Worm (Caenorhabditis elegans) whole organism, late embryonic: Measurements from ENCODE around the gene ckr-2.

Experiments used
- C08G9.2 ChIP-seq: sonication (generic microtip); optimal IDR thresholded peaks from 2 replicates; lab custom pipeline; 2016; ENCODE audit warnings: mild to moderate bottlenecking, missing genetic modification characterization, moderate library complexity, missing compliant biosample characterization
- F13H6.1 ChIP-seq: sonication (generic microtip); optimal IDR thresholded peaks from 2 replicates; lab custom pipeline; 2016; ENCODE audit warnings: missing genetic modification characterization, missing compliant biosample characterization
- T23F11.4 ChIP-seq: fragments of 200-800 bp; sonication (Bioruptor generic); optimal IDR thresholded peaks from 2 replicates; lab custom pipeline; 2018; ENCODE audit warnings: mild to moderate bottlenecking, missing genetic modification characterization, missing compliant biosample characterization
- Y22D7AL.16 ChIP-seq: sonication (generic microtip); optimal IDR thresholded peaks from 2 replicates; lab custom pipeline; 2016; ENCODE audit warnings: missing genetic modification characterization, missing compliant biosample characterization
- ahr-1 ChIP-seq: sonication (generic microtip); optimal IDR thresholded peaks from 2 replicates; lab custom pipeline; 2016; ENCODE audit warnings: missing genetic modification characterization, missing compliant biosample characterization
- ama-1 ChIP-seq: fragments of 150-350 bp; optimal IDR thresholded peaks from 2 replicates; lab custom pipeline; 2014
- ceh-18 ChIP-seq: sonication (generic microtip); optimal IDR thresholded peaks from 2 replicates; lab custom pipeline; 2016; ENCODE audit warnings: missing genetic modification characterization, missing compliant biosample characterization
- ceh-19 ChIP-seq: fragments of 200-800 bp; sonication (Bioruptor generic); optimal IDR thresholded peaks from 2 replicates; lab custom pipeline; 2018; ENCODE audit warnings: mild to moderate bottlenecking, missing genetic modification characterization, missing compliant biosample characterization
- ceh-22 ChIP-seq: sonication (generic microtip); optimal IDR thresholded peaks from 2 replicates; lab custom pipeline; 2017; ENCODE audit warnings: missing biosample characterization, missing genetic modification characterization
- ceh-30 ChIP-seq: fragments of 150-350 bp; optimal IDR thresholded peaks from 2 replicates; lab custom pipeline; 2014; ENCODE audit warnings: missing biosample characterization, missing genetic modification characterization
- ceh-31 ChIP-seq: sonication (generic microtip); optimal IDR thresholded peaks from 2 replicates; lab custom pipeline; 2016; ENCODE audit warnings: missing genetic modification characterization, missing compliant biosample characterization
- ceh-34 ChIP-seq: sonication (generic microtip); optimal IDR thresholded peaks from 2 replicates; lab custom pipeline; 2016; ENCODE audit warnings: mild to moderate bottlenecking, missing genetic modification characterization, missing compliant biosample characterization
- ceh-48 ChIP-seq: sonication (generic microtip); optimal IDR thresholded peaks from 2 replicates; lab custom pipeline; 2016; ENCODE audit warnings: missing genetic modification characterization, inconsistent platforms, missing compliant biosample characterization
- ceh-9 ChIP-seq: sonication (generic microtip); optimal IDR thresholded peaks from 2 replicates; lab custom pipeline; 2016; ENCODE audit warnings: mild to moderate bottlenecking, missing genetic modification characterization, inconsistent platforms, missing compliant biosample characterization
- che-1 ChIP-seq: sonication (generic microtip); optimal IDR thresholded peaks from 2 replicates; lab custom pipeline; 2016; ENCODE audit warnings: mild to moderate bottlenecking, missing genetic modification characterization, missing compliant biosample characterization
- dve-1 ChIP-seq: sonication (generic microtip); optimal IDR thresholded peaks from 2 replicates; lab custom pipeline; 2017; ENCODE audit warnings: antibody characterized with exemption, mild to moderate bottlenecking, missing genetic modification characterization, missing compliant biosample characterization
- elt-2 ChIP-seq: sonication (generic microtip); optimal IDR thresholded peaks from 2 replicates; lab custom pipeline; 2016; ENCODE audit warnings: missing genetic modification reagents, missing genetic modification characterization, missing compliant biosample characterization
- ets-4 ChIP-seq: sonication (generic microtip); optimal IDR thresholded peaks from 2 replicates; lab custom pipeline; 2016; ENCODE audit warnings: missing genetic modification characterization, missing compliant biosample characterization
- eyg-1 ChIP-seq: sonication (generic microtip); optimal IDR thresholded peaks from 2 replicates; lab custom pipeline; 2016; ENCODE audit warnings: missing genotype, missing genetic modification characterization, missing compliant biosample characterization
- hlh-13 ChIP-seq: fragments of 200-800 bp; sonication (Bioruptor generic); optimal IDR thresholded peaks from 2 replicates; lab custom pipeline; 2018; ENCODE audit warnings: mild to moderate bottlenecking, missing genetic modification characterization, missing compliant biosample characterization
- hlh-15 ChIP-seq: sonication (generic microtip); optimal IDR thresholded peaks from 2 replicates; lab custom pipeline; 2016; ENCODE audit warnings: missing genetic modification characterization, missing compliant biosample characterization
- lim-6 ChIP-seq: sonication (generic microtip); optimal IDR thresholded peaks from 2 replicates; lab custom pipeline; 2016; ENCODE audit warnings: missing genetic modification characterization, missing compliant biosample characterization
- madf-2 ChIP-seq: sonication (generic microtip); optimal IDR thresholded peaks from 2 replicates; lab custom pipeline; 2017; ENCODE audit warnings: missing genetic modification characterization, missing compliant biosample characterization
- mec-3 ChIP-seq: sonication (generic microtip); optimal IDR thresholded peaks from 2 replicates; lab custom pipeline; 2016; ENCODE audit warnings: borderline replicate concordance, missing genetic modification characterization, missing compliant biosample characterization
- nhr-232 ChIP-seq: sonication (generic microtip); optimal IDR thresholded peaks from 2 replicates; lab custom pipeline; 2016; ENCODE audit warnings: missing genetic modification characterization, missing compliant biosample characterization
- odd-2 ChIP-seq: sonication (generic microtip); optimal IDR thresholded peaks from 2 replicates; lab custom pipeline; 2017; ENCODE audit warnings: antibody characterized with exemption, mild to moderate bottlenecking, missing genetic modification characterization, missing compliant biosample characterization
- pax-1 ChIP-seq: fragments of 150-350 bp; optimal IDR thresholded peaks from 2 replicates; lab custom pipeline; 2014; ENCODE audit warnings: missing biosample characterization, missing genetic modification characterization
- pha-2 ChIP-seq: sonication (generic microtip); optimal IDR thresholded peaks from 2 replicates; lab custom pipeline; 2017; ENCODE audit warnings: mild to moderate bottlenecking, missing genetic modification characterization, missing compliant biosample characterization
- pqm-1 ChIP-seq: sonication (generic microtip); optimal IDR thresholded peaks from 2 replicates; lab custom pipeline; 2016; ENCODE audit warnings: missing genetic modification characterization, missing compliant biosample characterization
- ref-2 ChIP-seq: sonication (generic microtip); optimal IDR thresholded peaks from 2 replicates; lab custom pipeline; 2016; ENCODE audit warnings: missing genetic modification characterization, missing compliant biosample characterization
- rnt-1 ChIP-seq: sonication (generic microtip); optimal IDR thresholded peaks from 2 replicates; lab custom pipeline; 2016; ENCODE audit warnings: missing genetic modification characterization, missing compliant biosample characterization
- sdc-2 ChIP-seq: sonication (generic microtip); optimal IDR thresholded peaks from 2 replicates; lab custom pipeline; 2016; ENCODE audit warnings: missing genotype, missing genetic modification characterization, missing compliant biosample characterization
- sox-2 ChIP-seq: fragments of 200-800 bp; sonication (Bioruptor generic); IDR thresholded peaks from 2 replicates; pipeline ENCODE4 v1.3.6; 2022; ENCODE audit warnings: missing genetic modification reagents, missing genetic modification characterization, missing compliant biosample characterization
- sox-4 ChIP-seq: sonication (generic microtip); optimal IDR thresholded peaks from 2 replicates; lab custom pipeline; 2017; ENCODE audit warnings: mild to moderate bottlenecking, missing genetic modification characterization, inconsistent platforms, missing compliant biosample characterization
- tbx-7 ChIP-seq: sonication (generic microtip); optimal IDR thresholded peaks from 2 replicates; lab custom pipeline; 2016; ENCODE audit warnings: missing genotype, missing genetic modification characterization, missing compliant biosample characterization
- unc-3 ChIP-seq, 2 experiments: fragments of 200-800 bp in 1 of 2; sonication (Bioruptor generic) in 1 of 2; sonication (generic microtip) in 1 of 2; conservative IDR thresholded peaks in 1 of 2; optimal IDR thresholded peaks in 1 of 2; 2 replicates each; pipeline versions ENCODE4 v1.3.6 to Lab custom; 2016 to 2022; ENCODE audit warnings: missing compliant biosample characterization in 2 of 2, missing genetic modification characterization in 2 of 2, missing genetic modification reagents in 1 of 2
- unc-55 ChIP-seq: sonication (generic microtip); optimal IDR thresholded peaks from 2 replicates; lab custom pipeline; 2017; ENCODE audit warnings: missing biosample characterization, missing genetic modification reagents, missing genetic modification characterization

Gene ckr-2

DNA sequence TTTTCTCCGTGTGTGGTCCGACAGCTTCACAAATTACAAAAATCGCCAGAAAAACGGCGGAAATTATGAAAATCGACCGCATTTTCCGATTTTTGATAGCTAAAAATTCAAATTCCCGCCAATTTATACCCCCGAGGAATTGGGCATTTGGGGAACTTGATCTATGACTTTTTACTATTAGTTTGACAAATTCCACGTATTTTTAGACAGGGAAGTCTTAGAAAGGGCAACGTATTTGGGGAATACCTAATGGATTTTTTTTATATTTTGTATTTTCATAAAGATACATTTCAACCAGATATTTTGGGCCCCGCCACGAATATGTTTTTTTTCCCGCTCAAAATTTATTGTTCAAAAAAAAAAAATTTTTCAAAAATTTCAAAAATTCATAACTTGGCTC is 36.5 kb downstream of the ckr-2 start, which contains the start of gene Y39A3B.7:
Y39A3B.7 (minus strand) TSS at position 101 of the 400 bp plus-strand sequence.
- TF ChIP-seq Y22D7AL.16 (no peak), ceh-19 (GFP tag; lab: Kevin White, UChicago) (no peak), T23F11.4 (no peak), pax-1 (no peak), hlh-15 (tag; lab: Kevin White, UChicago) (no peak), ceh-9 (tag; lab: Kevin White, UChicago) (no peak), ahr-1 (tag; lab: Kevin White, UChicago) (no peak), ceh-30 (tag; lab: Kevin White, UChicago) (no peak), ama-1 (lab: Kevin White, UChicago) (no peak)

ce11 chrIII:1982597-1983244 is 38.7 kb downstream of the ckr-2 start, which contains the start of gene srd-66:
TSS of gene srd-66 (minus strand) at chrIII:1982647.
- TF ChIP-seq lim-6 (tag; lab: Kevin White, UChicago) (no peak), hlh-15 (tag; lab: Kevin White, UChicago) (no peak), C08G9.2 (no peak), sdc-2 (tag; lab: Kevin White, UChicago) (no peak), ama-1 (lab: Kevin White, UChicago) (no peak)

DNA sequence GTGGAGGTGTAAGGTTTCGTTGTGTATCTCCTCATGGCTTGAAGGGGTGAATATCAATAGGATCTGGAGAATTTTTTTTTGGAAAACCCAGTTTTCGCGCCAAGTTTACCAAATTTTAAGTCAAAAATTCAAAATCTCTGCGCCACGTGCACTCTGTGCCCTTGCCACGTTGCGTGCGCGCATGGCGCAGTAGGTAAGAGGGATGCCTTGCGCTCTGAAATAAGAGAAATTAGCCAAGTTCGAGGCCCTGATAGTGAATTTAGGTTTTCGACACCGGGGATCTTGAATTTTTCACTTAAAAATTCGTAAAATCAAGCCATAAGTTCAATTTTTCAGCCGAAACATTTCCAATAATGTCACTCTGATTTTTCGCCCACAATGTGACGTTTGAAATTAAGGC is 39.9 kb downstream of the ckr-2 start:
- TF ChIP-seq sox-4 (tag; lab: Kevin White, UChicago) (no peak), elt-2 (tag; lab: Kevin White, UChicago) (no peak), ref-2 (no peak), sox-2 (GFP tag; lab: Robert Waterston, UW) (no peak)

DNA sequence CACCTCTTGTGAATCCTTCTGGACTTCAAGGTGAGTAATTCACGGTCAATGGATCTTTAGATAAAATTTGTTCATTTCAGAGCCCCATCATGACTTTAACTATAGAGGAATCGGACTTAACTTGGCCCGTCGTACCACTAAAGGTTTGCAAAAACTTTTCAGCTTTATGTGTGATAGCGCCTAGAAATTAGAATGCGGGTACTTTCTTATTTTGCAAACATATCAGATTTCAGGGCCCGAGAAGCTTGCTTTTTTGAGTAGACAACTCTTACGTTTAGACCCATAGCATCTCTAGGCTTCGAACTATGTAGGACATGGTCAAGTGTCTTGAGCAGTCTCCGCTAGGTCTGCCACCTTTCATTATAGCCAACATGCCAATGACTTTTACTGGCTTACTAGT is 44.0 kb downstream of the ckr-2 start:
- no peak for TF ChIP-seq mec-3 (tag; lab: Kevin White, UChicago)
- no peak for TF ChIP-seq dve-1 (tag; lab: Kevin White, UChicago)
- no peak for TF ChIP-seq unc-55 (GFP tag; lab: Kevin White, UChicago)
- no peak for TF ChIP-seq F13H6.1 (tag; lab: Kevin White, UChicago)
- no peak for TF ChIP-seq che-1 (tag; lab: Kevin White, UChicago)
- TF ChIP-seq ceh-34 (tag; lab: Kevin White, UChicago) = no peak
- TF ChIP-seq ceh-30 (tag; lab: Kevin White, UChicago) = no peak
- no peak for TF ChIP-seq ama-1 (lab: Kevin White, UChicago)
- TF ChIP-seq ceh-22 (tag; lab: Kevin White, UChicago) = no peak
- TF ChIP-seq rnt-1 (tag; lab: Kevin White, UChicago) = no peak
- TF ChIP-seq nhr-232 = no peak
- TF ChIP-seq madf-2 (tag; lab: Kevin White, UChicago) = no peak
- no peak for TF ChIP-seq ceh-31 (tag; lab: Kevin White, UChicago)
- no peak for TF ChIP-seq T23F11.4
- TF ChIP-seq ref-2 = no peak
- TF ChIP-seq tbx-7 (tag; lab: Kevin White, UChicago) = no peak
- no peak for TF ChIP-seq unc-3 (GFP tag; conservative IDR thresholded peaks at IDR 0.05; lab: Robert Waterston, UW)
- no peak for TF ChIP-seq unc-3 (tag; optimal IDR thresholded peaks at IDR 0.05; lab: Kevin White, UChicago)
- no peak for TF ChIP-seq ets-4 (tag; lab: Kevin White, UChicago)

- TF ChIP-seq pha-2 (tag; lab: Kevin White, UChicago) (no peak), ceh-18 (tag; lab: Kevin White, UChicago) (no peak)
Measured at ce11 chrIII:1976642-1977041, 44.8 kb downstream of the ckr-2 start, which contains the start of gene R155.3. TSS of gene R155.3 (minus strand) at chrIII:1976742.

ce11 chrIII:1975992-1976391 is 45.4 kb downstream of the ckr-2 start:
- TF ChIP-seq pqm-1 (tag; lab: Kevin White, UChicago) (no peak), odd-2 (tag; lab: Kevin White, UChicago) (no peak), ceh-48 (tag; lab: Kevin White, UChicago) (no peak), hlh-13 (GFP tag; lab: Kevin White, UChicago) (no peak), eyg-1 (tag; lab: Kevin White, UChicago) (no peak), ceh-31 (tag; lab: Kevin White, UChicago) (no peak), F13H6.1 (tag; lab: Kevin White, UChicago) (no peak)
